Worm (Caenorhabditis elegans): ENCODE data around the gene C04E7.1.
"Not testable (repeated sequence)": the region's sequence is repeated elsewhere in the genome, so short reads cannot be mapped to it uniquely, and the experiment has no call there.

C04E7.1 gene

DNA sequence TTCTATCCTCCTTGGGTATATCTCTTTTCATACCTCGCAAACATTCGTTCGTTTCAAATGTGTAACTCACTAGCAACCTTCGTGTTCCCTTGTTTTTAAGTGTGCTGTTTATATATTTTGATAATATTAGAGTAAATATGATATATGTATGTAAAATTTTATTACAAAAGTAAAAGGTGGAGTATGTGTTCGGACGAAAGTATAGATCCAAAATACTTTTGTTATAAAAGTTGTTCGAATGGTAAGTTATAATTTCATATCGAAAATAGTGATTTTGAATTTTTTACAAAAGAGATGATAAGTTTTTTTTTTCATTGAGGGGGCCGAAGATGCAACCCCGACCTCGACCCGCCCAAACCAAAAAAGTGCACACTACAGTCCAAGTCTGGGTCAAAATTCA is at the start of gene C04E7.1:
C04E7.1 (plus strand) TSS at position 301 of the 400 bp plus-strand sequence.
- TF ChIP-seq him-1 (tag; optimal IDR thresholded peaks at IDR 0.05): no peak
- TF ChIP-seq dao-5 (tag; optimal IDR thresholded peaks at IDR 0.05): no peak
- no peak for TF ChIP-seq W03F9.2 (tag; optimal IDR thresholded peaks at IDR 0.05)

DNA sequence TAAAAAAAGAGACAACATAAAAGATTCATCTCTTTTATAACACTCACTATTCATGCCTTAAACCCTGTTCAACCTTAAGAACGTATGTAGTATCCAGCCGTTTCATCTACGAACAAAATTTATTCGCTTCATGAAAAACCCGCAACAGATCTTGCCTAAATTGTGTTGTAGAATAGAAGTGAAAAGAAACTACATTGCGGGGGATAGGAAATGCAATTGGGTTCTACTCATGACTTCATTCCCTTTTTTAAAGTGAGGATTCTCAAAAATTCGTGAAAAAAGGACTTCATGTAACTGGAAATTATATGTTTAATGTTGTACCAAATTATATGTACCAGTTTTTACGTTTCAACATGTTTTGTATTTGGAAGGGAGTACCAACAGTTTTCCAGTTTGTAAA is 48.8 kb upstream of the C04E7.1 start:
- TF ChIP-seq him-1 (tag; optimal IDR thresholded peaks at IDR 0.05) (no peak), W03F9.2 (tag; optimal IDR thresholded peaks at IDR 0.05) (no peak), dao-5 (tag; optimal IDR thresholded peaks at IDR 0.05) (no peak)

DNA sequence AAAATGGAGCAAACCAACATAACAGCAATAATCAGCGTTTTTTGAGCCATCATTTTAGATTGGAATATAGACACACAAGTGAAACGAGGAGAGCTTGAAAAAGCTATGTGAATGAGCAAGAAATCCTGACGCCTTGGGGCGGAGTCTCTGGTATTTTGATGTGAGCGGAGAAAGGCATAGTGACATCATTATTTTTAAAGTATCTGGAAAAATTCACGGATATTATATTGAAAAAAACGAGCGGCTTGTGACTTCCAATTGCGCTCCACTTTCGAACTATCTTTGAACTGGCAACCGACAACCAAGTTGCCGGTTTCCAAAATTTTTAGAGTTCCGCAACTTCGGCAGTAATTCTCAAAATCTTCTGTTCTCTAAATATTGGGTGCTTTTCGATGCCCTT is 46.7 kb upstream of the C04E7.1 start, which contains the start of gene nlp-64:
nlp-64 (minus strand) TSS at position 101 of the 400 bp plus-strand sequence.
- TF ChIP-seq him-1 (tag; optimal IDR thresholded peaks at IDR 0.05): no peak
- TF ChIP-seq W03F9.2 (tag; optimal IDR thresholded peaks at IDR 0.05): no peak
- TF ChIP-seq dao-5 (tag; optimal IDR thresholded peaks at IDR 0.05): no peak

DNA sequence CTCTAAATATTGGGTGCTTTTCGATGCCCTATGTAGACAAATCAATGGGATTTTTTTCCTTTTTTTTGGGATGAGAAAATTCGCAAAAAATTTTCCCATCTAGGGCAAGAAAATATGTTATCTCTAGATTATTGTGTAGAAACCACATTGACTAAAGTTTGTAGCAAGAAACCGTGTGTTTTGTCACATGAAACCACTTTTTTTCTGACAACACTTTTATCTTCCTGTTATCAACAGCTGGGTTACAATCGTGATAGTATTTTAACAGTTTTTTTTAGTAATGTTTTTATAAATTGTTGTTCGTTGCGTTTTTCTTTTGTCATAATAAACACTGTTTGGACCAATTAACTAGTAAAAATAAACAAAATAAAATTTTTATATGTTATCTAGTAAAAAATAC is 45.7 kb upstream of the C04E7.1 start:
- TF ChIP-seq him-1 (tag; optimal IDR thresholded peaks at IDR 0.05) (no peak), dao-5 (tag; optimal IDR thresholded peaks at IDR 0.05) (no peak), W03F9.2 (tag; optimal IDR thresholded peaks at IDR 0.05) (no peak)

DNA sequence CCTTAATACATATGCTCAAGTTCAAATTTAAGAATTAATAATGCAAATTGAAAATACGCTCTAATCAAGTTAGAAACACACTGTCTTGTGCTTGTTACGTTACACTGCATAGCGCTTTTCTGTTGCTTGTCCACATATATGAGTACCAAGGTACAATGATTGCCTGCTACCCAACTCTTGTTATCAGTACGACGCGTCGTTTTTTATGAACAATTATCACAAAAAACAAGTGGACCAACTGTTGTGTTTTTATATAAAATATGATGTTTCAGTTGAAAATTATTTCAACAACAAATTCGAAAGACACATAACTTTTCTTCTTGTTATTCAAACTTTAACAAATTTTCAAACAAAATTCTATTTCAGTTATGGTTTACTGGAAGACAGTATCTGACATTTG is 45.0 kb upstream of the C04E7.1 start, which contains the start of gene M02E1.4:
M02E1.4 (plus strand) TSS at position 367 of the 400 bp plus-strand sequence.
- TF ChIP-seq W03F9.2 (tag; optimal IDR thresholded peaks at IDR 0.05): no peak
- no peak for TF ChIP-seq dao-5 (tag; optimal IDR thresholded peaks at IDR 0.05)
- no peak for TF ChIP-seq him-1 (tag; optimal IDR thresholded peaks at IDR 0.05)

DNA sequence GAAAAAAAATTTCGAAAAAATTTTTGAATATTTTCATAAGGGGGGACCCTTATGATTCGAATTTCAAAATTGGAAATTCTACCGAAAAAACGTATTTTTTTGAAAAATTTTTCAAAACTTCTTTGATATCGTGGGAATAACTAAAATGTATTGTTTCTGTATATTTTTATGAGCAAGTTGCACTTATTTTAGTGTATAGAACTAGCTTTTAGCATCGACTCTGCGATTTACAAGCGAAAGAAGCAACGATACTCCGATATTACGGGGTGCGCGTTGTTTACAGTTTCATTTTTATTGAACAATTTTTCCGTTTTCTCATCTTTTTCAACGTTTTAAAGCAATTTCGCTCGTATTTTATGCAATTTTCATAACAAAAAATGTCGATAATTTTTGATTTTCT is 35.7 kb upstream of the C04E7.1 start, which contains the start of gene M02E1.3:
M02E1.3 (plus strand) TSS at position 301 of the 400 bp plus-strand sequence.
- not testable (repeated sequence) for TF ChIP-seq dao-5, W03F9.2, him-1 (tag; optimal IDR thresholded peaks at IDR 0.05)

DNA sequence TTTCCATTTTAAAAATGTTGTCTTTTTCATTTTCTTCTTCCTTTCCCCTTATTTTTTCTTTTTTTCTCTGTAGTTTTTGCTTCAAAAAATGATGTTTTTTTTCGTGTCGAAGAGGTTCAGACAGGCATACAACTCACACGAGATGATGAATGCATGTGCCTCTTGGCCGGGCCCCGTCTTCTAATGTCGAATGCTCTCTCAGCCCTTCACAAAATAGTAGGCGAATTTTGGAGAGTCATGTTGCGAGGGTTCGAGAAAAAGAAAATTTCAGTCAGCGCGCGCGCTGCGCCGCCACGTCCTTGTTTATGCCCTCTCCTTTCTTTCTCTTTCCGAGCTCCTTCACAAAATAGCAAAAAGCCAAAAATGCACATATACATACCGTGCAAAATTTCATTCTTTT is 33.9 kb upstream of the C04E7.1 start:
- TF ChIP-seq him-1 (tag; optimal IDR thresholded peaks at IDR 0.05): peak; percentile 43
- TF ChIP-seq W03F9.2 (tag; optimal IDR thresholded peaks at IDR 0.05): peak; percentile 45
- no peak for TF ChIP-seq dao-5 (tag; optimal IDR thresholded peaks at IDR 0.05)

DNA sequence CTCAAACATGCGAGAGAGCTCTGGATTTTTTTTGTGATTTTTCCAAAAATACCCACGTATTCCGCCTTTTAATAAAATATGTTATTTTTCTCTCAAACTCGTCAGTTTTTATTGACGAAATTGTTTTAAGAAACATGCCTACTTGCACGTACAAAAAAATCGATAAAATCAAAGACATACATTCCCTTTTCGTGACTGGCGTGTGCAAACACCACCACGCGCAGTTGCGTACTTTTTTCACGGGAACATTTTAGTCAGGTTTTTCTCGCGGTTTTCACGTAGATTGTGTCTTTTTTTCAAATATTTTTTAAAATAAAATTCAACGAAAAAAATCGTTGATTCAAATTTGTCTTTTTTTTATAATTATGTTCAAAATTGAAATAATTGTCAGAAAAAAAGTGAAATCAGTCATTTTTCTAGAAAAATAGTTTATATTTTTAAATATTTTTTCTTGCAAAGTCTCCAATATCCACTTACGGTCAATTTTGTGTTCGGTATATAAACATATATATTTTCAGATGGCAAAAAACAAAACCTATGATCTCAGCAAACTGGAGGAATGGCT is 32.2 kb upstream of the C04E7.1 start, which contains the start of gene M02E1.1:
M02E1.1 (plus strand) TSS at position 515 of the 565 bp plus-strand sequence.
- TF ChIP-seq dao-5 (tag; optimal IDR thresholded peaks at IDR 0.05): no peak
- peak; percentile 53 for TF ChIP-seq W03F9.2 (tag; optimal IDR thresholded peaks at IDR 0.05)

DNA sequence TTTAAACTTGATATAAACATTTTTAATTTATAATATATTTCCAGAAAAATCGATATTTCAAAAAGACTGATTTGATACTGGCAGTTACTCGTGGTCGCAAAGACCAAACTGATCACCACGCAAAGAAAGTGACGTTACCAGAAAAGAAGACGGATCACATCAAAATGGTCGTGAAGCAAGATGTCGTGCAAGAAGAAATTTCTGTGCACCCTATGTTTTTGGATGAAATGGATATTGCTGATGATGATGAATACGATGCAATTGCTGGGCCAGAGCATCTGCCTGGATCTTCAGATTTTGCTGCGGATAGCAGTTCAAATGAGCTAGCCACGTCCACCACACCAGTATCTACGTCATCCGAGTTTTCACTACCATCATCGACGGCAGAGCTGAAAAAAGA is 29.2 kb upstream of the C04E7.1 start:
- TF ChIP-seq him-1 (tag; optimal IDR thresholded peaks at IDR 0.05): no peak
- no peak for TF ChIP-seq dao-5 (tag; optimal IDR thresholded peaks at IDR 0.05)
- TF ChIP-seq W03F9.2 (tag; optimal IDR thresholded peaks at IDR 0.05): no peak

DNA sequence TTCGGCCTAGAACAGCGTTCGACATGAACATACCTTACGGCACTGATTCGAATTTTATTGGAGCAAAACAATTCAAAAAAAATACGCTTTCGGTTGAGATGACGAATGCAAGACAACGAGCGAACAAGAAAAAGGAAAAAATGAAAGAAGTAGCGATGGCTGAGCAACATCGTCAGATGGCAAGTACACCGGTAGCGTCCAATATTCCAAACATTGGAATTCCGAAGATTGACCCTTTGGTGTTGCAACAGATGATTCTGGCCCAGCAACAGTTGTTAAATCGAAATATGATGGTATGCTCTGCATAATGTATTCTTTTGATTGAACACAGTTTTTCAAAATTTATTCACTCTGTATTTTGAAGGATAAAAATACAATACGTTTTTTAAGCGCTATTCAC is 25.2 kb upstream of the C04E7.1 start:
- no peak for TF ChIP-seq him-1 (tag; optimal IDR thresholded peaks at IDR 0.05)
- TF ChIP-seq dao-5 (tag; optimal IDR thresholded peaks at IDR 0.05): no peak
- TF ChIP-seq W03F9.2 (tag; optimal IDR thresholded peaks at IDR 0.05): no peak

DNA sequence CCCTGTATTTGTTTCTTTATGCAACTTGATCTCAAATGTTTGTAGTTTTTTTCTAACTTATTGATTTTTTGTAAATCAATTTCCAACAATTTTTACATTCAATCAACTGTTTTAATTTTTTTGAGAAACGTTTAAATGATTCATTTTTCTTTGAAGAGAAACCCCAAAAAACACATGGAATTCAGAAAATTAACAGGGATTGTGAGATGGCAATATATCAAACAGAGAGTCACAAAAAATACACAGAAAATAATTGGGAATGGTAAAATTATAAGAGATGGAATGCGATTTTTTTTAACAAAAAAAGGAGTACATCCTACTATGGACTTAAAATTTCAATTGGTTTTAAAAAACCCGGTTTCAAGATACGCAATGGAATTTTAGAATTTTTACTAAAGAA is 23.4 kb upstream of the C04E7.1 start:
- TF ChIP-seq dao-5 (tag; optimal IDR thresholded peaks at IDR 0.05) (no peak), him-1 (tag; optimal IDR thresholded peaks at IDR 0.05) (no peak), W03F9.2 (tag; optimal IDR thresholded peaks at IDR 0.05) (no peak)

DNA sequence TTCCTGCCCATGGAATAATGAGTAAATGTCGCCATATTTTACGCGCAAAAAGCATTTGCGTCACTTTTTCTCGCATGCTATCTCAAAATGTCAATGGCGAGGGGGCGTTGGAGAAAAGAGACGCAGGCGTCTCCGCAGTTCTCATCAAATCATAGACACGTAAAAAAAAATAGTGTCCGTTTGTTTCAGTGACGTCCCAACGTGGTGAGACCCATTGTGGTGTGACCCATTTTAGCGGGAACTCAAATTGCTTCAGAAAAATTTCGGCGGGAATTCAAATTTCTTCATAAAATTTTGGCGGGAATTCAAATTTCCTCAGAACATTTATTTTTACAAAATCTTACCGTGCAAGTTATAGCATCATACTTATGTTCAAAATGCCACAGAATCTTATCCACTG is 14.1 kb upstream of the C04E7.1 start:
- no peak for TF ChIP-seq W03F9.2 (tag; optimal IDR thresholded peaks at IDR 0.05)
- no peak for TF ChIP-seq dao-5 (tag; optimal IDR thresholded peaks at IDR 0.05)
- no peak for TF ChIP-seq him-1 (tag; optimal IDR thresholded peaks at IDR 0.05)

DNA sequence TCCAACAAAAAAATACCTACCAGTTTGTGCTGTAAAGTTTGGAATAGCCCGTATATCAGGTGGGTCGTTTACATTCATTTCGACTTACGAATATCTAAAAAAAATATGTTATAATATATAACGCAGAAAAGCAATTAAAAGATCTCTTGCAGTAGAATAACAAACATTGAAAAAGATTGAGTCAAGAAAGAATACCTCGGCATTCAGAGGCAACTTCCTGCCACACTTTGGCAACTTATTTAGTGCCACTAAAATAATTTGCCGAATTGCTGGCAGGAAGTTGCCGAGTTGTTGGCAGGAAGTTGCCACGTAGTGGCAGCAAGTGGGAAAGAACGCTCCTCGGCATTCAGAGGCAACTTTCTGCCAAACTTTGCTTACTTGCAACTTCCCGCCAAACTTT is 10.8 kb upstream of the C04E7.1 start, which contains the start of gene C04E7.3:
C04E7.3 (minus strand) TSS at position 101 of the 400 bp plus-strand sequence.
- not testable (repeated sequence) for TF ChIP-seq him-1, dao-5, W03F9.2 (tag; optimal IDR thresholded peaks at IDR 0.05)

DNA sequence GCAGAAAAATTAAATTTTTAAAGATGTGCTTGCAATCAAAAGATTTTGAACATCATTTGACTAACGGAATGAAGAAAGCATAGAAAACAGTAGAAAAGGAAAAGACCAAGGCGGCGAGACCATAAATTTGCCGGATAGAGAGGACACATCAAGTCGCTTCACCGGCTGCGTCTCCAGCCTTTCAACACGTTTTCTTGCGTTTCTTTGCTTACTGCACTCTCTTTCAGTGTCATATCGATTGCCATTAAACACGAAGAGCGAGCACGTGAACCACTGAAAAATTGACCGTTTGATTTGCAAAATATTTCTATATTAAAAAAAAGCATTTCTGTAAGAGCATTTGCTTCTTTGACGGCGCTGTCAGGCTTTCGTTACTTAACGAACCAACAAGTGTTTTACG is 9.8 kb upstream of the C04E7.1 start:
- no peak for TF ChIP-seq dao-5 (tag; optimal IDR thresholded peaks at IDR 0.05)
- no peak for TF ChIP-seq W03F9.2 (tag; optimal IDR thresholded peaks at IDR 0.05)
- no peak for TF ChIP-seq him-1 (tag; optimal IDR thresholded peaks at IDR 0.05)

Measured in whole organism, L4/young adult.